Worm (Caenorhabditis elegans) whole organism, L4/young adult: Measurements from ENCODE around the gene akap-1.

Source experiments
- W03F9.2 ChIP-seq: fragments of 150-350 bp; optimal IDR thresholded peaks from 2 replicates; lab custom pipeline; 2014; ENCODE audit warnings: missing biosample characterization, missing genetic modification characterization
- him-1 ChIP-seq: sonication (generic microtip); optimal IDR thresholded peaks from 2 replicates; lab custom pipeline; 2016; ENCODE audit warnings: missing genotype, missing genetic modification reagents, missing genetic modification characterization, missing compliant biosample characterization

DNA sequence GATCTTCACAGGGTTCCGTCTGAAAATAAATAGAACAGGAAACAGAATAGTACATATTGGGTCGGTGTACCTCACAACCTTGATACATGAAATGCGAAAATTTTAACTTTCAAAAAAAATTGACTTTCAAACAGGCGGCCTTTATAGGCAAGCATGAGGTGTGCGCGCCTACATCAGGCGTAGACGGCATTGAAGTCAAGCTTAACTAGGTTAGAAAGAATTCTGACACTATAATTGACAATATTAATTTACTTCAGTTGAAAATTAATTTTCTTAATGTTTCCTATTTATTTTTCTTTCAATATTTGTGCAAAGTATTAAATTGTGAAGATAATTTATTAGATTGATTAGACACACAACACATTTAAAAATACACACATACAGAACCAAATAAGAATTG, 58.7 kb downstream of the akap-1 start, which contains the start of gene C05D11.5:
- TF ChIP-seq W03F9.2 (tag; lab: Kevin White, UChicago) (no peak), him-1 (tag; lab: Kevin White, UChicago) (no peak)
